Fruit fly (Drosophila melanogaster): ENCODE data around the gene eas.

DNA sequence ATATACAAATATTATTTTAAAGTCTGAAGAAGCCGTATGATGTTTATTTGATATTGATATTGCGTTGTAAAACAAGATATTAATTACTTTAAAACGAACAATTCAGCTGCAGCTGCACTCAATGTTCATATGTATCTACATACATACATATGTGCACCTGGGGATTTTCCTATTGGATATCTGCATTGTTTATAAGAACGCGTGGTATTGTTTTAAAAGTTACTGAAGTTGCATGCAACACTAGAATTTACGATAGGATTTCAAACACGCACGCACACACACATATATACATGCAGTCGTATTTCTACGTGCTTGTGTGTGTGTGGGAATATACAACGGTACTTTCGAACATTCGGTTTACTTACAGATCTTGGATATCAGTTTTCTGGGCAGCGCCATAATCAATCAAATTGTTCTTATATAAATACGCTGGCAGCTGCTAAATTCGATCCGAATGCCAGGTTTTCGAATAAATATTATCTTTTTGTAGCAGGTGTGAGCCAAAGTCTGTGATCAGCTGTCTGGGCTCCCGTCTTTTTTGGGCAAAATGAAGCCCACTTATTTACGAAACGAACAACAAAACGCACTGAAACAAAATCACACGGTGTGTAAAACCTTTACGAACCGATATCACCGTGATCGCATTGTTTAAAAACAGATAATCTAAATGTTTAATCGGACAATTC, 2.8 kb upstream of the eas start:
- TF ChIP-seq br (GFP tag; optimal IDR thresholded peaks at IDR 0.05) = no peak
- no peak for TF ChIP-seq ey (GFP tag; optimal IDR thresholded peaks at IDR 0.05)
- no peak for TF ChIP-seq OdsH (GFP tag; optimal IDR thresholded peaks at IDR 0.05)
- TF ChIP-seq CG9705 (GFP tag; optimal IDR thresholded peaks at IDR 0.05) = no peak
- no peak for TF ChIP-seq Mio (GFP tag; optimal IDR thresholded peaks at IDR 0.05)
- no peak for TF ChIP-seq lola (GFP tag; optimal IDR thresholded peaks at IDR 0.05)
- TF ChIP-seq rgr (GFP tag; optimal IDR thresholded peaks at IDR 0.05) = no peak
- TF ChIP-seq tai (GFP tag; optimal IDR thresholded peaks at IDR 0.05) = no peak
- no peak for TF ChIP-seq Dfd (GFP tag; optimal IDR thresholded peaks at IDR 0.05)
